Worm (Caenorhabditis elegans) whole organism, L4 larva: ENCODE measurements around the gene rps-27.

Experiments
- D1046.2 ChIP-seq: fragments of 200-800 bp; sonication (Bioruptor generic); IDR thresholded peaks from 2 replicates; pipeline ENCODE4 v1.3.6; 2022; ENCODE audit warnings: missing genetic modification characterization, missing compliant biosample characterization
- F44E2.7 ChIP-seq: fragments of 200-800 bp; sonication (Bioruptor generic); IDR thresholded peaks from 2 replicates; pipeline ENCODE4 v2.1.2; 2022; ENCODE audit warnings: missing genetic modification characterization, missing compliant biosample characterization
- R02D3.7 ChIP-seq: fragments of 150-350 bp; sonication (generic microtip); optimal IDR thresholded peaks from 3 replicates; lab custom pipeline; 2014; ENCODE audit warnings: missing biosample characterization, missing genetic modification characterization
- T20F7.1 ChIP-seq: fragments of 200-800 bp; sonication (Bioruptor generic); optimal IDR thresholded peaks from 2 replicates; lab custom pipeline; 2018; ENCODE audit warnings: mild to moderate bottlenecking, missing genetic modification characterization, missing compliant biosample characterization
- T26A8.4 ChIP-seq: fragments of 200-800 bp; sonication (Bioruptor generic); IDR thresholded peaks from 2 replicates; pipeline ENCODE4 v1.3.6; 2022; ENCODE audit warnings: missing genetic modification characterization, missing compliant biosample characterization
- Y5F2A.4 ChIP-seq: fragments of 200-800 bp; sonication (Bioruptor generic); optimal IDR thresholded peaks from 2 replicates; lab custom pipeline; 2018; ENCODE audit warnings: mild to moderate bottlenecking, missing genetic modification characterization, missing compliant biosample characterization
- aha-1 ChIP-seq: fragments of 150-350 bp; peaks from one replicate; lab custom pipeline; 2014; ENCODE audit warnings: missing biosample characterization, missing genetic modification characterization
- attf-4 ChIP-seq: sonication (generic microtip); optimal IDR thresholded peaks from 3 replicates; lab custom pipeline; 2017; ENCODE audit warnings: missing biosample characterization, missing genetic modification characterization
- ceh-32 ChIP-seq: sonication (generic microtip); optimal IDR thresholded peaks from 2 replicates; lab custom pipeline; 2016; ENCODE audit warnings: mild to moderate bottlenecking, missing genetic modification characterization, missing compliant biosample characterization; ENCODE audit not compliant: poor library complexity
- ceh-62 ChIP-seq: sonication (generic microtip); optimal IDR thresholded peaks from 2 replicates; lab custom pipeline; 2017; ENCODE audit warnings: missing biosample characterization, missing genetic modification characterization
- ceh-82 ChIP-seq: sonication (generic microtip); optimal IDR thresholded peaks from 2 replicates; lab custom pipeline; 2017; ENCODE audit warnings: missing biosample characterization, missing genetic modification characterization
- cey-2 ChIP-seq: sonication (generic microtip); optimal IDR thresholded peaks from 3 replicates; lab custom pipeline; 2017; ENCODE audit warnings: missing genetic modification characterization, mild to moderate bottlenecking, missing compliant biosample characterization, antibody characterized with exemption, borderline replicate concordance; ENCODE audit not compliant: insufficient read depth
- daf-16 ChIP-seq, 3 experiments: sonication (generic microtip); optimal IDR thresholded peaks; 2 replicates each; lab custom pipeline; 2016 to 2017; ENCODE audit warnings: missing genetic modification characterization in 3 of 3, missing genetic modification reagents in 3 of 3, mild to moderate bottlenecking in 2 of 3, missing compliant biosample characterization in 2 of 3, missing biosample characterization in 1 of 3, moderate library complexity in 1 of 3
- daf-8 ChIP-seq: fragments of 200-800 bp; sonication (Bioruptor generic); IDR thresholded peaks from 2 replicates; pipeline ENCODE4 v1.3.6; 2022; ENCODE audit warnings: missing genetic modification characterization, missing compliant biosample characterization
- dmd-8 ChIP-seq: fragments of 200-800 bp; sonication (Bioruptor generic); IDR thresholded peaks from 2 replicates; pipeline ENCODE4 v1.3.6; 2022; ENCODE audit warnings: missing genetic modification characterization, missing compliant biosample characterization
- dmd-9 ChIP-seq: fragments of 200-800 bp; sonication (Bioruptor generic); IDR thresholded peaks from 2 replicates; pipeline ENCODE4 v1.3.6; 2022; ENCODE audit warnings: missing genetic modification reagents, missing genetic modification characterization, missing compliant biosample characterization
- dpl-1 ChIP-seq: fragments of 150-350 bp; optimal IDR thresholded peaks from 2 replicates; lab custom pipeline; 2014; ENCODE audit warnings: missing biosample characterization, missing genetic modification reagents, missing genetic modification characterization
- dve-1 ChIP-seq: sonication (generic microtip); optimal IDR thresholded peaks from 2 replicates; lab custom pipeline; 2017; ENCODE audit warnings: antibody characterized with exemption, mild to moderate bottlenecking, missing genetic modification characterization, missing compliant biosample characterization; ENCODE audit not compliant: insufficient read depth
- egl-27 ChIP-seq: sonication (generic microtip); optimal IDR thresholded peaks from 3 replicates; lab custom pipeline; 2017; ENCODE audit warnings: missing biosample characterization, missing genetic modification reagents, missing genetic modification characterization
- egl-43 ChIP-seq: fragments of 200-800 bp; sonication (Bioruptor generic); IDR thresholded peaks from 2 replicates; pipeline ENCODE4 v1.3.6; 2022; ENCODE audit warnings: missing genetic modification reagents, missing genetic modification characterization, missing compliant biosample characterization
- gei-8 ChIP-seq: fragments of 200-800 bp; sonication (Bioruptor generic); optimal IDR thresholded peaks from 2 replicates; lab custom pipeline; 2018; ENCODE audit warnings: mild to moderate bottlenecking, missing genetic modification characterization, missing compliant biosample characterization
- hlh-11 ChIP-seq: fragments of 200-800 bp; sonication (Bioruptor generic); optimal IDR thresholded peaks from 2 replicates; lab custom pipeline; 2018; ENCODE audit warnings: mild to moderate bottlenecking, missing genetic modification characterization, missing compliant biosample characterization
- jun-1 ChIP-seq: fragments of 150-350 bp; optimal IDR thresholded peaks from 2 replicates; lab custom pipeline; 2014; ENCODE audit warnings: missing biosample characterization, missing genetic modification reagents, missing genetic modification characterization
- lim-7 ChIP-seq: fragments of 200-800 bp; sonication (Bioruptor generic); IDR thresholded peaks from 2 replicates; pipeline ENCODE4 v1.3.6; 2022; ENCODE audit warnings: missing genetic modification characterization, missing compliant biosample characterization
- lir-3 ChIP-seq: sonication (generic microtip); optimal IDR thresholded peaks from 2 replicates; lab custom pipeline; 2016; ENCODE audit warnings: mild to moderate bottlenecking, missing genetic modification characterization, missing compliant biosample characterization
- mdt-29 ChIP-seq: fragments of 200-800 bp; sonication (Bioruptor generic); IDR thresholded peaks from 2 replicates; pipeline ENCODE4 v1.3.6; 2022; ENCODE audit warnings: missing genetic modification reagents, missing genetic modification characterization, missing compliant biosample characterization
- mep-1 ChIP-seq: fragments of 150-350 bp; sonication (generic microtip); optimal IDR thresholded peaks from 3 replicates; lab custom pipeline; 2014; ENCODE audit warnings: missing biosample characterization, missing genetic modification characterization
- mxl-3 ChIP-seq: fragments of 200-800 bp; sonication (Bioruptor generic); optimal IDR thresholded peaks from 2 replicates; lab custom pipeline; 2018; ENCODE audit warnings: mild to moderate bottlenecking, missing genetic modification characterization, missing compliant biosample characterization
- nhr-10 ChIP-seq: fragments of 150-350 bp; optimal IDR thresholded peaks from 2 replicates; lab custom pipeline; 2014; ENCODE audit warnings: missing biosample characterization, missing genetic modification characterization
- nhr-11 ChIP-seq: fragments of 150-350 bp; optimal IDR thresholded peaks from 2 replicates; lab custom pipeline; 2014; ENCODE audit warnings: missing biosample characterization, missing genetic modification characterization
- nhr-25 ChIP-seq: sonication (generic microtip); optimal IDR thresholded peaks from 2 replicates; lab custom pipeline; 2017; ENCODE audit warnings: missing genetic modification characterization, mild to moderate bottlenecking, missing compliant biosample characterization, antibody characterized with exemption, moderate library complexity, borderline replicate concordance; ENCODE audit not compliant: insufficient read depth
- nhr-41 ChIP-seq: fragments of 200-800 bp; sonication (Bioruptor generic); IDR thresholded peaks from 2 replicates; pipeline ENCODE4 v1.3.6; 2022; ENCODE audit warnings: missing genetic modification reagents, missing genetic modification characterization, missing compliant biosample characterization
- nhr-6 ChIP-seq: fragments of 150-350 bp; optimal IDR thresholded peaks from 2 replicates; lab custom pipeline; 2014; ENCODE audit warnings: missing biosample characterization, missing genetic modification characterization
- nhr-77 ChIP-seq: fragments of 150-350 bp; optimal IDR thresholded peaks from 2 replicates; lab custom pipeline; 2014; ENCODE audit warnings: missing biosample characterization, missing genetic modification characterization
- pha-4 ChIP-seq, 2 experiments: fragments of 150-350 bp in 1 of 2; fragments of 200-800 bp in 1 of 2; sonication (Bioruptor generic) in 1 of 2; IDR thresholded peaks in 1 of 2; optimal IDR thresholded peaks in 1 of 2; 2 replicates each; pipeline versions ENCODE4 v1.3.6 to Lab custom; 2014 to 2022; ENCODE audit warnings: missing genetic modification characterization in 2 of 2, missing genetic modification reagents in 2 of 2, missing biosample characterization in 1 of 2, missing compliant biosample characterization in 1 of 2
- php-3 ChIP-seq: fragments of 200-800 bp; sonication (Bioruptor generic); IDR thresholded peaks from 2 replicates; pipeline ENCODE4 v1.3.6; 2022; ENCODE audit warnings: missing genetic modification reagents, missing genetic modification characterization, missing compliant biosample characterization
- pqm-1 ChIP-seq: sonication (generic microtip); optimal IDR thresholded peaks from 2 replicates; lab custom pipeline; 2017; ENCODE audit warnings: missing biosample characterization, missing genetic modification characterization
- saeg-2 ChIP-seq: fragments of 200-800 bp; sonication (Bioruptor generic); IDR thresholded peaks from 2 replicates; pipeline ENCODE4 v1.3.6; 2022; ENCODE audit warnings: missing genetic modification reagents, missing genetic modification characterization, missing compliant biosample characterization
- set-16 ChIP-seq: fragments of 200-800 bp; sonication (Bioruptor generic); IDR thresholded peaks from 2 replicates; pipeline ENCODE4 v1.3.6; 2022; ENCODE audit warnings: missing genetic modification reagents, missing genetic modification characterization, missing compliant biosample characterization
- snpc-4 ChIP-seq: fragments of 150-350 bp; optimal IDR thresholded peaks from 2 replicates; lab custom pipeline; 2014; ENCODE audit warnings: missing biosample characterization, missing genetic modification characterization
- tag-97 ChIP-seq: fragments of 200-800 bp; sonication (Bioruptor generic); IDR thresholded peaks from 2 replicates; pipeline ENCODE4 v1.3.6; 2022; ENCODE audit warnings: missing genetic modification characterization, missing compliant biosample characterization
- unc-62 ChIP-seq, 3 experiments: fragments of 150-350 bp in 1 of 3; sonication (generic microtip); optimal IDR thresholded peaks in 2 of 3; peaks in 1 of 3; 1 replicate in 1 of 3; 2 replicates in 2 of 3; lab custom pipeline; 2014 to 2017; ENCODE audit warnings: missing biosample characterization in 3 of 3, missing genetic modification characterization in 3 of 3, missing genetic modification reagents in 3 of 3, missing genotype in 1 of 3
- vab-7 ChIP-seq: fragments of 200-800 bp; sonication (Bioruptor generic); IDR thresholded peaks from 2 replicates; pipeline ENCODE4 v1.3.6; 2022; ENCODE audit warnings: missing genetic modification reagents, missing genetic modification characterization, missing compliant biosample characterization
- zag-1 ChIP-seq: fragments of 150-350 bp; optimal IDR thresholded peaks from 2 replicates; lab custom pipeline; 2014; ENCODE audit warnings: missing biosample characterization, missing genetic modification characterization
- zip-11 ChIP-seq: fragments of 200-800 bp; sonication (Bioruptor generic); IDR thresholded peaks from 2 replicates; pipeline ENCODE4 v1.3.6; 2022; ENCODE audit warnings: missing genetic modification characterization, missing compliant biosample characterization
- zip-2 ChIP-seq: fragments of 150-350 bp; optimal IDR thresholded peaks from 2 replicates; lab custom pipeline; 2014; ENCODE audit warnings: missing biosample characterization, missing genetic modification characterization

Gene rps-27

ce11 chrV:117312-117711 lies 13.4 kb upstream of the rps-27 start (continued):
- TF ChIP-seq daf-16 (GFP tag; optimal IDR thresholded peaks at IDR 0.05; lab: Kevin White, UChicago) (no peak), daf-16 (tag; optimal IDR thresholded peaks at IDR 0.05; lab: Kevin White, UChicago) (no peak), D1046.2 (GFP tag; lab: Robert Waterston, UW) (0 out of 2 replicates have a peak, but pooled peaks have one; percentile 46), saeg-2 (0 out of 2 replicates have a peak, but pooled peaks have one; percentile 37), R02D3.7 (tag; lab: Kevin White, UChicago) (no peak), attf-4 (no peak), hlh-11 (tag; lab: Kevin White, UChicago) (no peak), nhr-11 (tag; lab: Kevin White, UChicago) (no peak), set-16 (GFP tag; lab: Robert Waterston, UW) (peak; percentile 94), pha-4 (GFP tag; IDR thresholded peaks at IDR 0.05; lab: Robert Waterston, UW) (no peak), pha-4 (tag; optimal IDR thresholded peaks at IDR 0.05; lab: Kevin White, UChicago) (no peak), ceh-62 (tag; lab: Kevin White, UChicago) (no peak), T26A8.4 (peak; percentile 58), pqm-1 (no peak), nhr-77 (no peak), cey-2 (tag; lab: Kevin White, UChicago) (no peak), nhr-41 (GFP tag; lab: Robert Waterston, UW) (0 out of 2 replicates have a peak, but pooled peaks have one; percentile 15), nhr-10 (tag; lab: Kevin White, UChicago) (no peak), vab-7 (GFP tag; lab: Robert Waterston, UW) (no peak), dmd-8 (GFP tag; lab: Robert Waterston, UW) (no peak)

- TF ChIP-seq unc-62 (GFP tag; optimal IDR thresholded peaks at IDR 0.05 in 1 of 2; lab: Kevin White, UChicago) (peak in 1 of 2 experiments; percentile 45), unc-62 (tag; optimal IDR thresholded peaks at IDR 0.05; lab: Kevin White, UChicago) (no peak), set-16 (GFP tag; lab: Robert Waterston, UW) (peak; percentile 86), dmd-9 (no peak), aha-1 (peak; percentile 65), lim-7 (GFP tag; lab: Robert Waterston, UW) (0 out of 2 replicates have a peak, but pooled peaks have one; percentile 30)
- TF ChIP-seq, all 104 proteins: peak for 4
Observed at ce11 chrV:116243-116642, 12.4 kb upstream of the rps-27 start.

- TF ChIP-seq Y5F2A.4 (GFP tag; lab: Kevin White, UChicago) (no peak), nhr-6 (tag; lab: Kevin White, UChicago) (peak; percentile 71), mep-1 (tag; lab: Kevin White, UChicago) (peak; percentile 78), snpc-4 (tag; lab: Kevin White, UChicago) (no peak), egl-27 (tag; lab: Kevin White, UChicago) (no peak), jun-1 (tag; lab: Kevin White, UChicago) (no peak), dpl-1 (GFP tag; lab: Kevin White, UChicago) (peak; percentile 84), ceh-62 (tag; lab: Kevin White, UChicago) (no peak), lir-3 (tag; lab: Kevin White, UChicago) (no peak), mxl-3 (GFP tag; lab: Kevin White, UChicago) (no peak), T20F7.1 (GFP tag; lab: Kevin White, UChicago) (peak; percentile 99), R02D3.7 (tag; lab: Kevin White, UChicago) (peak; percentile 57), nhr-25 (tag; lab: Kevin White, UChicago) (peak; percentile 39), tag-97 (GFP tag; lab: Robert Waterston, UW) (no peak), zip-2 (tag; lab: Kevin White, UChicago) (no peak), dve-1 (tag; lab: Kevin White, UChicago) (peak; percentile 72), ceh-82 (no peak), mdt-29 (GFP tag; lab: Robert Waterston, UW) (no peak), cey-2 (tag; lab: Kevin White, UChicago) (no peak), zag-1 (tag; lab: Kevin White, UChicago) (no peak), ceh-32 (no peak), F44E2.7 (GFP tag; lab: Robert Waterston, UW) (no peak), vab-7 (GFP tag; lab: Robert Waterston, UW) (no peak), zip-11 (no peak), gei-8 (GFP tag; lab: Kevin White, UChicago) (no peak), php-3 (GFP tag; lab: Robert Waterston, UW) (no peak), daf-8 (no peak), pha-4 (GFP tag; IDR thresholded peaks at IDR 0.05; lab: Robert Waterston, UW) (0 out of 2 replicates have a peak, but pooled peaks have one; percentile 11), pha-4 (tag; optimal IDR thresholded peaks at IDR 0.05; lab: Kevin White, UChicago) (no peak), egl-43 (GFP tag; lab: Robert Waterston, UW) (no peak)
Observed at ce11 chrV:104474-104873, 597 bp upstream of the rps-27 start, which contains the start of gene picd-1. Gene picd-1 (plus strand): TSS chrV:104825.
